Worm (Caenorhabditis elegans) whole organism, L2 larva: ENCODE data around the gene cyp-13B2.

Experiments
- C34F6.9 ChIP-seq: fragments of 150-350 bp; optimal IDR thresholded peaks from 2 replicates; lab custom pipeline; 2014; ENCODE audit warnings: missing biosample characterization, missing genetic modification characterization
- F13H6.1 ChIP-seq: sonication (generic microtip); optimal IDR thresholded peaks from 2 replicates; lab custom pipeline; 2016; ENCODE audit warnings: missing genetic modification characterization, missing compliant biosample characterization
- R02D3.7 ChIP-seq: fragments of 150-350 bp; optimal IDR thresholded peaks from 2 replicates; lab custom pipeline; 2014; ENCODE audit warnings: missing biosample characterization, missing genetic modification characterization
- ama-1 ChIP-seq: fragments of 150-350 bp; optimal IDR thresholded peaks from 2 replicates; lab custom pipeline; 2018; ENCODE audit warnings: inconsistent platforms
- ceh-82 ChIP-seq: fragments of 150-350 bp; optimal IDR thresholded peaks from 2 replicates; lab custom pipeline; 2014; ENCODE audit warnings: missing biosample characterization, missing genetic modification characterization
- egl-27 ChIP-seq: sonication (generic microtip); optimal IDR thresholded peaks from 3 replicates; lab custom pipeline; 2017; ENCODE audit warnings: missing biosample characterization, missing genetic modification reagents, missing genetic modification characterization
- elt-1 ChIP-seq: fragments of 150-350 bp; optimal IDR thresholded peaks from 2 replicates; lab custom pipeline; 2014; ENCODE audit warnings: missing biosample characterization, missing genetic modification characterization
- elt-3 ChIP-seq: sonication (generic microtip); optimal IDR thresholded peaks from 2 replicates; lab custom pipeline; 2017; ENCODE audit warnings: missing biosample characterization, missing genetic modification characterization
- fos-1 ChIP-seq: fragments of 150-350 bp; optimal IDR thresholded peaks from 2 replicates; lab custom pipeline; 2014; ENCODE audit warnings: missing biosample characterization, missing genetic modification characterization
- lin-11 ChIP-seq: fragments of 150-350 bp; sonication (generic microtip); optimal IDR thresholded peaks from 2 replicates; lab custom pipeline; 2014; ENCODE audit warnings: missing biosample characterization, missing genetic modification characterization, inconsistent platforms, mixed read lengths
- lin-39 ChIP-seq: fragments of 150-350 bp; optimal IDR thresholded peaks from 2 replicates; lab custom pipeline; 2014; ENCODE audit warnings: missing biosample characterization, missing genetic modification reagents, missing genetic modification characterization
- mdl-1 ChIP-seq, 2 experiments: fragments of 150-350 bp in 1 of 2; sonication (generic microtip) in 1 of 2; optimal IDR thresholded peaks; 2 replicates each; lab custom pipeline; 2017; ENCODE audit warnings: missing biosample characterization in 2 of 2, missing genetic modification characterization in 2 of 2
- nhr-129 ChIP-seq: fragments of 150-350 bp; optimal IDR thresholded peaks from 2 replicates; lab custom pipeline; 2014; ENCODE audit warnings: missing biosample characterization, missing genetic modification characterization
- nhr-21 ChIP-seq: fragments of 150-350 bp; optimal IDR thresholded peaks from 2 replicates; lab custom pipeline; 2014; ENCODE audit warnings: missing biosample characterization, missing genetic modification characterization
- skn-1 ChIP-seq: sonication (generic microtip); optimal IDR thresholded peaks from 2 replicates; lab custom pipeline; 2017; ENCODE audit warnings: missing biosample characterization, missing genetic modification characterization
- snpc-4 ChIP-seq: fragments of 150-350 bp; optimal IDR thresholded peaks from 2 replicates; lab custom pipeline; 2014; ENCODE audit warnings: missing biosample characterization, missing genetic modification characterization
- unc-39 ChIP-seq: fragments of 150-350 bp; optimal IDR thresholded peaks from 2 replicates; lab custom pipeline; 2014; ENCODE audit warnings: missing biosample characterization, missing genetic modification characterization
- zag-1 ChIP-seq: fragments of 150-350 bp; optimal IDR thresholded peaks from 2 replicates; lab custom pipeline; 2014; ENCODE audit warnings: missing biosample characterization, missing genetic modification characterization

cyp-13B2 gene

ce11 chrX:14263473-14263872 lies 38.1 kb downstream of the cyp-13B2 start, which contains the start of gene E02H4.8:
E02H4.8 (minus strand) TSS chrX:14263573.
- TF ChIP-seq nhr-129 (tag; lab: Kevin White, UChicago) (no peak), nhr-21 (tag; lab: Kevin White, UChicago) (no peak), elt-3 (tag; lab: Kevin White, UChicago) (no peak), F13H6.1 (tag; lab: Kevin White, UChicago) (no peak), C34F6.9 (tag; lab: Kevin White, UChicago) (no peak), skn-1 (no peak), unc-39 (tag; lab: Kevin White, UChicago) (no peak), lin-11 (tag; lab: Kevin White, UChicago) (no peak), ama-1 (lab: Kevin White, UChicago) (no peak), zag-1 (tag; lab: Kevin White, UChicago) (no peak), fos-1 (no peak), ceh-82 (tag; lab: Kevin White, UChicago) (no peak)

DNA sequence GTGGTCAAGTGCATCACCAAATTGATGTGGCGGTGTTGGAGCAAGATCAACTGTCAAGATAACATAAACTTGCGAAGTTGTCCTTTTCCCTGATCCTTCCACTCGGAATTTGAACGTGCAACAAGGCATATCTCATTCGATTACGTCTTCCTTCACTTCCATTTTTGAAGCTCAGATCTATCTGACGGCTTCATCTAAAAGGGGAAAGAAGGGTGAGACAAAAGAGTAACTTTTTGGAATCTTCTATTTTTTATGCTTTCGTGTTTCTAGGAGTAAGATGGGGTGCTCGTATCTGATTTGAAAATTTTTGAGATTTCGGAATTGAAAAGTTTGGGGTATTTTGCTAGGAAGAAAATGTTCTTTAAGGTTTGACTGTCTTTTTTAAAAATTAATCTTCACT lies 41.8 kb downstream of the cyp-13B2 start:
- TF ChIP-seq elt-1 (tag; lab: Kevin White, UChicago): peak; percentile 29
- no peak for TF ChIP-seq snpc-4 (tag; lab: Kevin White, UChicago)
- TF ChIP-seq, all 48 proteins: peak for 1

DNA sequence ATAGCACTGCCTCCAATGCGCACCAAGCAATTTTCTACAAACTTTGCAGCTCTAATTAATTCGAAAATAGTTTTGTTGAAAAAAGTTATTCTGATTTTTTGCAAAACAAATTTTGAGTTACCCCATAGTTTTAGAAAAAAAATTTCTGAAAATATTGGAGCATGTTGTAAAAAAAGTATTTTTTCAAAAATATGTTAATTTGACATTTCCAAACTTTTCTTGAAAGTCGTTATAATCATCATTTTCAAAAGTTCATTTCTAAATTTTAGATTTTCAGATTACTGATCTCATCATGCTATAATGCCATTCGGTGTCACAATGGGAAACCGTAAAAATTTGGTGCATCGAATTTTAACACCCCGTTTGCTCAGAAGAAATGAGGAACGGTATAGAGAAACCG lies 42.4 kb downstream of the cyp-13B2 start, which contains the start of gene del-1:
Gene del-1 (plus strand): TSS at position 301 of the 400 bp plus-strand sequence.
- TF ChIP-seq lin-39 (tag; lab: Kevin White, UChicago) (no peak), mdl-1 (tag; optimal IDR thresholded peaks at IDR 0.05; lab: Kevin White, UChicago) (no peak), egl-27 (tag; lab: Kevin White, UChicago) (no peak), R02D3.7 (tag; lab: Kevin White, UChicago) (no peak), elt-3 (tag; lab: Kevin White, UChicago) (no peak)
